Fruit fly (Drosophila melanogaster): ENCODE data around the gene Oatp33Ea.

The Oatp33Ea gene

dm6 chr2L:12472988-12473387 is 27.3 kb upstream of the Oatp33Ea start:
- TF ChIP-seq BEAF-32 (GFP tag; optimal IDR thresholded peaks at IDR 0.05), result peak; percentile 51
- TF ChIP-seq Dll (GFP tag; IDR thresholded peaks at IDR 0.05; ENCODE audit: partially characterized antibody), result peak; percentile 48; the same call in 2 of the 4 replicates
- no peak for TF ChIP-seq B-H2 (GFP tag; optimal IDR thresholded peaks at IDR 0.05)
- TF ChIP-seq onecut (GFP tag; IDR thresholded peaks at IDR 0.05), result no peak
- no peak for TF ChIP-seq HHEX (GFP tag; optimal IDR thresholded peaks at IDR 0.05)
- no peak for TF ChIP-seq CG18262 (tag; optimal IDR thresholded peaks at IDR 0.05)
- TF ChIP-seq CG16779 (GFP tag; IDR thresholded peaks at IDR 0.05), result no peak
- no peak for TF ChIP-seq CG9876 (GFP tag; optimal IDR thresholded peaks at IDR 0.05)
- TF ChIP-seq grn (GFP tag; optimal IDR thresholded peaks at IDR 0.05), result peak; percentile 68
- 0 out of 2 replicates have a peak, but pooled peaks have one; percentile 21 for TF ChIP-seq Awh (GFP tag; IDR thresholded peaks at IDR 0.05)
- TF ChIP-seq CG12236 (GFP tag; optimal IDR thresholded peaks at IDR 0.05), result no peak
- no peak for TF ChIP-seq NfI (GFP tag; optimal IDR thresholded peaks at IDR 0.05)
- no peak for TF ChIP-seq CG11504 (tag; optimal IDR thresholded peaks at IDR 0.05)
- no peak for TF ChIP-seq fru (optimal IDR thresholded peaks at IDR 0.05)
- TF ChIP-seq CG12071 (GFP tag; optimal IDR thresholded peaks at IDR 0.05), result no peak
- no peak for TF ChIP-seq CG7928 (GFP tag; optimal IDR thresholded peaks at IDR 0.05)
- peak; percentile 29; the same call in 1 of the 3 replicates for TF ChIP-seq row (GFP tag; IDR thresholded peaks at IDR 0.05)
- no peak for TF ChIP-seq Gug (GFP tag; IDR thresholded peaks at IDR 0.05)
- peak; percentile 38 for TF ChIP-seq Sry-δ (GFP tag; optimal IDR thresholded peaks at IDR 0.05)
- TF ChIP-seq insv (GFP tag; optimal IDR thresholded peaks at IDR 0.05), result peak in 1 of 2 experiments; percentile 42
- TF ChIP-seq ATbp (GFP tag; optimal IDR thresholded peaks at IDR 0.05), result no peak
- TF ChIP-seq Asciz (GFP tag; optimal IDR thresholded peaks at IDR 0.05), result no peak
- TF ChIP-seq CG16815 (GFP tag; optimal IDR thresholded peaks at IDR 0.05), result no peak
- TF ChIP-seq zen (tag; optimal IDR thresholded peaks at IDR 0.05), result peak; percentile 83
- peak; percentile 35 for TF ChIP-seq sens (GFP tag)
- TF ChIP-seq CG3995 (GFP tag; optimal IDR thresholded peaks at IDR 0.05), result no peak
- no peak for TF ChIP-seq E2f1 (GFP tag; IDR thresholded peaks at IDR 0.05)
- TF ChIP-seq Doc3 (GFP tag; IDR thresholded peaks at IDR 0.05; ENCODE audit: partially characterized antibody), result peak; percentile 14; the same call in 1 of the 3 replicates
- no peak for TF ChIP-seq h (optimal IDR thresholded peaks at IDR 0.05)
- peak; percentile 34 for TF ChIP-seq Med (GFP tag)
- no peak for TF ChIP-seq vvl (GFP tag; IDR thresholded peaks at IDR 0.05)
- 0 out of 3 replicates have a peak, but pooled peaks have one; percentile 22 for TF ChIP-seq CG34224 (GFP tag; IDR thresholded peaks at IDR 0.05; ENCODE audit: partially characterized antibody)
- peak; percentile 35 for TF ChIP-seq stwl (tag; optimal IDR thresholded peaks at IDR 0.05)
- no peak for TF ChIP-seq CG18476 (GFP tag; optimal IDR thresholded peaks at IDR 0.05)
- TF ChIP-seq btn (GFP tag; optimal IDR thresholded peaks at IDR 0.05), result no peak
- no peak for TF ChIP-seq Nf-YA (GFP tag; IDR thresholded peaks at IDR 0.05)
- TF ChIP-seq CG5953 (GFP tag; IDR thresholded peaks at IDR 0.05), result 0 out of 2 replicates have a peak, but pooled peaks have one; percentile 15
- no peak for TF ChIP-seq lola (GFP tag; optimal IDR thresholded peaks at IDR 0.05)
- TF ChIP-seq CG1602 (GFP tag; optimal IDR thresholded peaks at IDR 0.05), result no peak
- TF ChIP-seq CG7963 (GFP tag; IDR thresholded peaks at IDR 0.05; ENCODE audit: partially characterized antibody), result no peak
- no peak for TF ChIP-seq trem (tag; optimal IDR thresholded peaks at IDR 0.05)
- no peak for TF ChIP-seq CG30020 (tag; optimal IDR thresholded peaks at IDR 0.05)
- no peak for TF ChIP-seq Dek (tag; optimal IDR thresholded peaks at IDR 0.05)
- no peak for TF ChIP-seq gem (tag; optimal IDR thresholded peaks at IDR 0.05)
- no peak for TF ChIP-seq CG8944 (GFP tag; optimal IDR thresholded peaks at IDR 0.05)
- TF ChIP-seq cwo (GFP tag; optimal IDR thresholded peaks at IDR 0.05), result no peak
- no peak for TF ChIP-seq Blimp-1 (GFP tag; optimal IDR thresholded peaks at IDR 0.05)
- TF ChIP-seq CG9215 (GFP tag; IDR thresholded peaks at IDR 0.05), result no peak
- no peak for TF ChIP-seq mam (GFP tag; optimal IDR thresholded peaks at IDR 0.05)
- no peak for TF ChIP-seq corto (GFP tag; optimal IDR thresholded peaks at IDR 0.05)
- TF ChIP-seq sob (GFP tag; IDR thresholded peaks at IDR 0.05), result no peak
